Fruit fly (Drosophila melanogaster) whole organism, embryonic: ENCODE data around the gene Fum1.

Source experiments
- CG10979 ChIP-seq: fragments of 200-800 bp; sonication (Bioruptor generic); optimal IDR thresholded peaks from 2 replicates; lab custom pipeline; 2018; ENCODE audit warnings: missing biosample characterization, mild to moderate bottlenecking, missing genetic modification characterization, moderate library complexity
- CG11696 ChIP-seq: fragments of 200-800 bp; sonication (Bioruptor generic); IDR thresholded peaks from 2 replicates; pipeline ENCODE4 v1.3.6; 2022; ENCODE audit warnings: missing biosample characterization, missing genetic modification characterization
- CG12155 ChIP-seq: fragments of 200-800 bp; sonication (Bioruptor generic); optimal IDR thresholded peaks from 3 replicates; lab custom pipeline; 2016; ENCODE audit warnings: missing biosample characterization, missing genetic modification characterization
- CG12659 ChIP-seq: fragments of 200-800 bp; sonication (Bioruptor generic); optimal IDR thresholded peaks from 3 replicates; lab custom pipeline; 2017; ENCODE audit warnings: mild to moderate bottlenecking, missing biosample characterization, missing genetic modification reagents, missing genetic modification characterization
- CG14014 ChIP-seq: fragments of 200-800 bp; sonication (Bioruptor generic); IDR thresholded peaks from 2 replicates; pipeline ENCODE4 v1.3.6; 2022; ENCODE audit warnings: missing biosample characterization, missing genetic modification characterization
- CG14965 ChIP-seq: fragments of 200-800 bp; sonication (Bioruptor generic); optimal IDR thresholded peaks from 2 replicates; lab custom pipeline; 2016; ENCODE audit warnings: missing biosample characterization, missing genetic modification characterization, borderline replicate concordance
- CG15479 ChIP-seq: fragments of 200-800 bp; sonication (Bioruptor generic); optimal IDR thresholded peaks from 3 replicates; lab custom pipeline; 2019; ENCODE audit warnings: missing biosample characterization, mild to moderate bottlenecking, missing genetic modification characterization, moderate library complexity
- CG16813 ChIP-seq: fragments of 200-800 bp; sonication (Bioruptor generic); IDR thresholded peaks from 3 replicates; pipeline ENCODE4 v1.3.6; 2022; ENCODE audit warnings: missing biosample characterization, missing genetic modification characterization; ENCODE audit not compliant: partially characterized antibody
- CG16863 ChIP-seq: fragments of 200-800 bp; sonication (Bioruptor generic); optimal IDR thresholded peaks from 3 replicates; lab custom pipeline; 2016; ENCODE audit warnings: missing biosample characterization, missing genetic modification characterization
- CG17328 ChIP-seq: fragments of 200-800 bp; sonication (Bioruptor generic); IDR thresholded peaks from 2 replicates; pipeline ENCODE4 v1.3.6; 2022; ENCODE audit warnings: missing biosample characterization, missing genetic modification characterization
- CG17359 ChIP-seq: fragments of 200-800 bp; sonication (Bioruptor generic); optimal IDR thresholded peaks from 3 replicates; lab custom pipeline; 2018; ENCODE audit warnings: missing biosample characterization, mild to moderate bottlenecking, missing genetic modification characterization, moderate library complexity
- CG17612 ChIP-seq: fragments of 200-800 bp; sonication (Bioruptor generic); IDR thresholded peaks from 2 replicates; pipeline ENCODE4 v1.3.6; 2022; ENCODE audit warnings: missing biosample characterization, missing genetic modification characterization
- CG18599 ChIP-seq: fragments of 200-800 bp; sonication (Bioruptor generic); optimal IDR thresholded peaks from 3 replicates; lab custom pipeline; 2017; ENCODE audit warnings: missing biosample characterization, missing genetic modification characterization, mild to moderate bottlenecking, moderate library complexity, missing genetic modification reagents
- CG2116 ChIP-seq: fragments of 200-800 bp; sonication (Bioruptor generic); optimal IDR thresholded peaks from 3 replicates; lab custom pipeline; 2018; ENCODE audit warnings: missing biosample characterization, mild to moderate bottlenecking, missing genetic modification characterization
- CG31224 ChIP-seq: fragments of 200-800 bp; sonication (Bioruptor generic); IDR thresholded peaks from 2 replicates; pipeline ENCODE4 v1.3.6; 2022; ENCODE audit warnings: missing biosample characterization, missing genetic modification characterization
- CG3281 ChIP-seq: fragments of 200-800 bp; sonication (Bioruptor generic); optimal IDR thresholded peaks from 3 replicates; lab custom pipeline; 2017; ENCODE audit warnings: missing biosample characterization, mild to moderate bottlenecking, missing genetic modification characterization
- CG6254 ChIP-seq: fragments of 200-800 bp; sonication (Bioruptor generic); optimal IDR thresholded peaks from 3 replicates; lab custom pipeline; 2017; ENCODE audit warnings: mild to moderate bottlenecking, missing biosample characterization, missing genetic modification reagents, missing genetic modification characterization
- CG6765 ChIP-seq: fragments of 200-800 bp; sonication (Bioruptor generic); optimal IDR thresholded peaks from 3 replicates; lab custom pipeline; 2017; ENCODE audit warnings: missing biosample characterization, mild to moderate bottlenecking, missing genetic modification characterization
- CG7786 ChIP-seq: fragments of 200-800 bp; sonication (Bioruptor generic); optimal IDR thresholded peaks from 2 replicates; lab custom pipeline; 2016; ENCODE audit warnings: missing biosample characterization, missing genetic modification characterization
- CG9437 ChIP-seq: fragments of 200-800 bp; sonication (Bioruptor generic); optimal IDR thresholded peaks from 2 replicates; lab custom pipeline; 2018; ENCODE audit warnings: missing biosample characterization, mild to moderate bottlenecking, missing genetic modification characterization
- CG9727 ChIP-seq: fragments of 200-800 bp; sonication (Bioruptor generic); optimal IDR thresholded peaks from 3 replicates; lab custom pipeline; 2017; ENCODE audit warnings: missing biosample characterization, mild to moderate bottlenecking, missing genetic modification characterization
- Camta ChIP-seq: fragments of 200-800 bp; sonication (Bioruptor generic); optimal IDR thresholded peaks from 2 replicates; lab custom pipeline; 2016; ENCODE audit warnings: missing biosample characterization, missing genetic modification characterization
- Chrac-16 ChIP-seq: fragments of 200-800 bp; sonication (Bioruptor generic); optimal IDR thresholded peaks from 3 replicates; lab custom pipeline; 2016; ENCODE audit warnings: missing biosample characterization, missing genetic modification characterization
- CkIIα-i1 ChIP-seq: fragments of 200-800 bp; sonication (Bioruptor generic); IDR thresholded peaks from 2 replicates; pipeline ENCODE4 v1.3.6; 2022; ENCODE audit warnings: missing biosample characterization, missing genetic modification characterization
- Drgx ChIP-seq: fragments of 200-800 bp; sonication (Bioruptor generic); IDR thresholded peaks from 2 replicates; pipeline ENCODE4 v1.3.6; 2022; ENCODE audit warnings: missing biosample characterization, missing genetic modification characterization
- Eip74EF ChIP-seq, 2 experiments: fragments of 200-800 bp in 1 of 2; fragments of >200 bp in 1 of 2; sonication (Bioruptor generic) in 1 of 2; optimal IDR thresholded peaks; 2 replicates each; lab custom pipeline; 2017 to 2019; ENCODE audit warnings: missing biosample characterization in 2 of 2, missing genetic modification characterization in 2 of 2, mild to moderate bottlenecking in 1 of 2, moderate library complexity in 1 of 2
- Hr3 ChIP-seq: fragments of 200-800 bp; sonication (Bioruptor generic); optimal IDR thresholded peaks from 3 replicates; lab custom pipeline; 2016; ENCODE audit warnings: missing biosample characterization, missing genetic modification characterization
- Max ChIP-seq: fragments of 200-800 bp; sonication (Bioruptor generic); optimal IDR thresholded peaks from 2 replicates; lab custom pipeline; 2016; ENCODE audit warnings: missing biosample characterization, mild to moderate bottlenecking, missing genetic modification characterization
- NfI ChIP-seq: fragments of 200-800 bp; sonication (Bioruptor generic); optimal IDR thresholded peaks from 3 replicates; lab custom pipeline; 2018; ENCODE audit warnings: missing biosample characterization, mild to moderate bottlenecking, missing genetic modification characterization, moderate library complexity
- Pdp1 ChIP-seq, 2 experiments: fragments of 200-800 bp; sonication (Bioruptor generic); optimal IDR thresholded peaks; 3 replicates each; lab custom pipeline; 2016; ENCODE audit warnings: missing biosample characterization in 2 of 2, missing genetic modification characterization in 2 of 2, mild to moderate bottlenecking in 1 of 2, moderate library complexity in 1 of 2
- Scr ChIP-seq: fragments of 200-800 bp; sonication (Bioruptor generic); IDR thresholded peaks from 2 replicates; pipeline ENCODE4 v1.3.6; 2022; ENCODE audit warnings: missing biosample characterization, missing genetic modification characterization; ENCODE audit not compliant: partially characterized antibody
- Stat92E ChIP-seq, 3 experiments: fragments of >200 bp in 2 of 3; fragments of 200-800 bp in 1 of 3; sonication (Bioruptor generic) in 1 of 3; optimal IDR thresholded peaks; 2 replicates each; lab custom pipeline; 2017 to 2019; ENCODE audit warnings: missing biosample characterization in 3 of 3, missing genetic modification characterization in 3 of 3, mild to moderate bottlenecking in 1 of 3, moderate library complexity in 1 of 3
- Xrp1 ChIP-seq: fragments of 200-800 bp; sonication (Bioruptor generic); IDR thresholded peaks from 2 replicates; pipeline ENCODE4 v1.3.6; 2022; ENCODE audit warnings: missing biosample characterization, missing genetic modification characterization
- bab2 ChIP-seq: fragments of 200-800 bp; sonication (Bioruptor generic); optimal IDR thresholded peaks from 2 replicates; lab custom pipeline; 2016; ENCODE audit warnings: missing biosample characterization, missing genetic modification characterization
- cg ChIP-seq: fragments of 200-800 bp; sonication (Bioruptor generic); optimal IDR thresholded peaks from 3 replicates; lab custom pipeline; 2019; ENCODE audit warnings: missing biosample characterization, mild to moderate bottlenecking, missing genetic modification characterization, moderate library complexity
- dmrt99B ChIP-seq: fragments of 200-800 bp; sonication (Bioruptor generic); optimal IDR thresholded peaks from 2 replicates; lab custom pipeline; 2018; ENCODE audit warnings: missing biosample characterization, mild to moderate bottlenecking, missing genetic modification characterization, moderate library complexity
- gem ChIP-seq: fragments of 200-800 bp; sonication (Bioruptor generic); optimal IDR thresholded peaks from 2 replicates; lab custom pipeline; 2019; ENCODE audit warnings: missing biosample characterization, mild to moderate bottlenecking, missing genetic modification characterization, moderate library complexity
- grn ChIP-seq: fragments of 200-800 bp; sonication (Bioruptor generic); optimal IDR thresholded peaks from 3 replicates; lab custom pipeline; 2017; ENCODE audit warnings: missing biosample characterization, missing genetic modification characterization
- lab ChIP-seq: fragments of 200-800 bp; sonication (Bioruptor generic); optimal IDR thresholded peaks from 3 replicates; lab custom pipeline; 2017; ENCODE audit warnings: missing biosample characterization, missing genetic modification characterization, mild to moderate bottlenecking, moderate library complexity, missing genetic modification reagents
- mld ChIP-seq: fragments of 200-800 bp; sonication (Bioruptor generic); IDR thresholded peaks from 3 replicates; pipeline ENCODE4 v1.3.6; 2022; ENCODE audit warnings: missing biosample characterization, missing genetic modification characterization; ENCODE audit not compliant: partially characterized antibody
- nom ChIP-seq: fragments of 200-800 bp; sonication (Bioruptor generic); optimal IDR thresholded peaks from 2 replicates; lab custom pipeline; 2017; ENCODE audit warnings: missing biosample characterization, missing genetic modification characterization, mild to moderate bottlenecking, moderate library complexity, missing genetic modification reagents
- otp ChIP-seq: fragments of 200-800 bp; sonication (Bioruptor generic); IDR thresholded peaks from 3 replicates; pipeline ENCODE4, ENCODE4 v1.3.6; 2022; ENCODE audit warnings: missing biosample characterization, missing genetic modification characterization
- phol ChIP-seq: fragments of 200-800 bp; sonication (Bioruptor generic); optimal IDR thresholded peaks from 3 replicates; lab custom pipeline; 2018; ENCODE audit warnings: missing biosample characterization, mild to moderate bottlenecking, missing genetic modification characterization, moderate library complexity
- psq ChIP-seq: fragments of 200-800 bp; sonication (Bioruptor generic); optimal IDR thresholded peaks from 2 replicates; lab custom pipeline; 2017; ENCODE audit warnings: missing biosample characterization, missing genetic modification characterization
- vnd ChIP-seq: fragments of 200-800 bp; sonication (Bioruptor generic); IDR thresholded peaks from 3 replicates; pipeline ENCODE4 v1.3.6; 2022; ENCODE audit warnings: missing biosample characterization, missing genetic modification characterization; ENCODE audit not compliant: partially characterized antibody
- zen2 ChIP-seq: fragments of 200-800 bp; sonication (Bioruptor generic); IDR thresholded peaks from 3 replicates; pipeline ENCODE4 v1.3.6; 2022; ENCODE audit warnings: missing biosample characterization, missing genetic modification characterization; ENCODE audit not compliant: partially characterized antibody

Gene Fum1

dm6 chrX:6656626-6657558, 21.3 kb upstream of the Fum1 start (continued):
- TF ChIP-seq vnd (GFP tag; lab: Robert Waterston, UW) (no peak), Hr3 (GFP tag; lab: Kevin White, UChicago) (peak; percentile 10), CG17359 (tag; lab: Kevin White, UChicago) (peak; percentile 27), NfI (GFP tag; lab: Kevin White, UChicago) (peak; percentile 31), CG3281 (GFP tag; lab: Kevin White, UChicago) (peak; percentile 54), nom (GFP tag; lab: Kevin White, UChicago) (peak; percentile 63), CG6765 (GFP tag; lab: Kevin White, UChicago) (peak; percentile 63), CG14965 (GFP tag; lab: Kevin White, UChicago) (no peak), Scr (peak; percentile 15; the same call in 1 of the 2 replicates), CG17328 (no peak), Max (GFP tag; lab: Kevin White, UChicago) (peak; percentile 15), lab (peak; percentile 56), Eip74EF (GFP tag; optimal IDR thresholded peaks at IDR 0.05; lab: Kevin White, UChicago) (peak in 1 of 2 experiments; percentile 63), CkIIα-i1 (GFP tag; lab: Robert Waterston, UW) (no peak), CG31224 (GFP tag; lab: Robert Waterston, UW) (no peak), CG6254 (peak; percentile 25), CG2116 (GFP tag; lab: Kevin White, UChicago) (peak; percentile 3), CG10979 (peak; percentile 22), Drgx (peak; percentile 44; the same call in 1 of the 2 replicates), Camta (GFP tag; lab: Kevin White, UChicago) (no peak), Xrp1 (GFP tag; lab: Robert Waterston, UW) (peak; percentile 63), Pdp1 (GFP tag; optimal IDR thresholded peaks at IDR 0.05; lab: Kevin White, UChicago) (peak in 1 of 2 experiments; percentile 82), CG16813 (no peak), CG12155 (GFP tag; lab: Kevin White, UChicago) (peak; percentile 2), phol (peak; percentile 42), otp (GFP tag; lab: Robert Waterston, UW) (no peak), bab2 (no peak), CG9437 (GFP tag; lab: Kevin White, UChicago) (peak; percentile 4), CG11696 (GFP tag; lab: Robert Waterston, UW) (no peak), Stat92E (GFP tag; optimal IDR thresholded peaks at IDR 0.05; lab: Kevin White, UChicago) (peak in 1 of 3 experiments; percentile 26), Chrac-16 (GFP tag; lab: Kevin White, UChicago) (peak; percentile 24), CG14014 (GFP tag; lab: Robert Waterston, UW) (peak; percentile 45; the same call in 1 of the 2 replicates), CG7786 (no peak), zen2 (GFP tag; lab: Robert Waterston, UW) (no peak), CG12659 (GFP tag; lab: Kevin White, UChicago) (peak; percentile 30)

dm6 chrX:6659919-6660318, 18.3 kb upstream of the Fum1 start:
- no peak for TF ChIP-seq CG9727
- TF ChIP-seq mld (GFP tag; lab: Robert Waterston, UW) = no peak
- no peak for TF ChIP-seq CG17612 (GFP tag; lab: Robert Waterston, UW)
- TF ChIP-seq grn (GFP tag; lab: Kevin White, UChicago) = no peak
- TF ChIP-seq CG15479 = peak; percentile 37
- no peak for TF ChIP-seq CG16863 (GFP tag; lab: Kevin White, UChicago)
- TF ChIP-seq psq = peak; percentile 61
- no peak for TF ChIP-seq dmrt99B (tag; lab: Kevin White, UChicago)
- TF ChIP-seq cg (GFP tag; lab: Kevin White, UChicago) = peak; percentile 73
- TF ChIP-seq CG18599 (GFP tag; lab: Kevin White, UChicago) = no peak
- TF ChIP-seq gem (tag; lab: Kevin White, UChicago) = no peak
